Fruit fly (Drosophila melanogaster): ENCODE results near the gene Ctps.

dm6 chr3L:15158330-15159114 lies 60.8 kb downstream of the Ctps start, which contains the start of the genes Msh6 and Prp31:
- no peak for TF ChIP-seq EcR (GFP tag; optimal IDR thresholded peaks at IDR 0.05)
- TF ChIP-seq rn (GFP tag; IDR thresholded peaks at IDR 0.05), result no peak

All from whole organism, pupa.